Fruit fly (Drosophila melanogaster) whole organism: ENCODE results near the gene CG44303.
A peak's percentile ranks its signal among the peaks of the same experiment; 100 is the strongest.

ENCODE experiments used
- CG8478 ChIP-seq: fragments of >200 bp; optimal IDR thresholded peaks from 2 replicates; lab custom pipeline; 2018; ENCODE audit warnings: inconsistent platforms
- Dll ChIP-seq: fragments of >200 bp; optimal IDR thresholded peaks from 2 replicates; lab custom pipeline; 2017
- EcR ChIP-seq, 2 experiments: fragments of >200 bp; optimal IDR thresholded peaks; 2 replicates each; lab custom pipeline; 2017; ENCODE audit warnings: missing biosample characterization in 2 of 2, missing genetic modification characterization in 2 of 2, missing genetic modification reagents in 2 of 2
- pan ChIP-seq: fragments of >200 bp; optimal IDR thresholded peaks from 2 replicates; lab custom pipeline; 2017
- psq ChIP-seq: fragments of >200 bp; optimal IDR thresholded peaks from 2 replicates; lab custom pipeline; 2017
- usp ChIP-seq: fragments of >200 bp; optimal IDR thresholded peaks from 2 replicates; lab custom pipeline; 2017; ENCODE audit warnings: missing biosample characterization, missing genetic modification characterization, mixed read lengths

The CG44303 gene

DNA sequence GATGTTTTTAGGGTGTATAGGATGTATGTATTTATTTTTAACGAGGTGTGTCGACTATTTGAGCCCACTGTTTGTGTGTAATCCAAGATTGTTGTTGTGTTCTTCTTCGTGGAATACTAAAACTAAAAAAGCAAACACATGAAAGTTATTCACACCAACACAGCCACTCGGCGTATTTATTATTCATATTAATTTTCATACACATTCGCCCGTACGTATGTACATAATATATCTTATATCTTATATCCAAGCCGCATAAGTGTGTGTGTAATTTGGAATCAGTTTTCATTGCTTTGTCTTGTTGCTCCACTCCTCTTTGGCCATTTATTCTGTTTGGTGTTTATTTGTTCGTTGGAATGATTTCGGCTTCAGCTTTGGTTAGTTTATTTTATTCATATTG is 23.4 kb upstream of the CG44303 start:
- TF ChIP-seq CG8478 (lab: Kevin White, UChicago) (no peak), pan (lab: Kevin White, UChicago) (no peak), usp (GFP tag; lab: Kevin White, UChicago) (no peak), psq (lab: Kevin White, UChicago) (no peak), EcR (GFP tag; optimal IDR thresholded peaks at IDR 0.05; lab: Kevin White, UChicago) (no peak), Dll (lab: Kevin White, UChicago) (no peak)

DNA sequence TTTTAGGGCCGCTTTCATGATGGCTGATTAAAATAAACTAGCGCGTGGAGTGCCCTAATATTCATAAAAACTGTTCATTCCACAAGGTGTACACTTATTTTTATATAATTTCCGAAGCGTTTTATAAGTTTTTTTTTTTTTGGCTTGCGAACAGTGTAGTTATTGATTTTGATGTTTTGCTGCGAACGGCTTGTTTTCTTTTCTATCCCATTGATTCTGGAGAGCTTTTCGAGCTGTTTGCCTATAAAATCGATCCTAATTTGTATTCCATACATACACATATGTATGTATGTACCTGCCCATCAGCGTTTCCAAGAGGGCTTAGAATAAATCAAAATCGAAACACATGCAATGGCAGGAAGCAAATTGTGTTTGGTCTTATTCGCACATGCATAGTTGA is 23.0 kb upstream of the CG44303 start:
- no peak for TF ChIP-seq pan (lab: Kevin White, UChicago)
- no peak for TF ChIP-seq EcR (GFP tag; optimal IDR thresholded peaks at IDR 0.05; lab: Kevin White, UChicago)
- TF ChIP-seq Dll (lab: Kevin White, UChicago) = no peak
- no peak for TF ChIP-seq usp (GFP tag; lab: Kevin White, UChicago)
- no peak for TF ChIP-seq psq (lab: Kevin White, UChicago)
- no peak for TF ChIP-seq CG8478 (lab: Kevin White, UChicago)

dm6 chrX:6709252-6710037 is 22.2 kb upstream of the CG44303 start:
- TF ChIP-seq EcR (GFP tag; optimal IDR thresholded peaks at IDR 0.05; lab: Kevin White, UChicago) (no peak), pan (lab: Kevin White, UChicago) (no peak), psq (lab: Kevin White, UChicago) (no peak), CG8478 (lab: Kevin White, UChicago) (no peak), Dll (lab: Kevin White, UChicago) (no peak), usp (GFP tag; lab: Kevin White, UChicago) (no peak)

DNA sequence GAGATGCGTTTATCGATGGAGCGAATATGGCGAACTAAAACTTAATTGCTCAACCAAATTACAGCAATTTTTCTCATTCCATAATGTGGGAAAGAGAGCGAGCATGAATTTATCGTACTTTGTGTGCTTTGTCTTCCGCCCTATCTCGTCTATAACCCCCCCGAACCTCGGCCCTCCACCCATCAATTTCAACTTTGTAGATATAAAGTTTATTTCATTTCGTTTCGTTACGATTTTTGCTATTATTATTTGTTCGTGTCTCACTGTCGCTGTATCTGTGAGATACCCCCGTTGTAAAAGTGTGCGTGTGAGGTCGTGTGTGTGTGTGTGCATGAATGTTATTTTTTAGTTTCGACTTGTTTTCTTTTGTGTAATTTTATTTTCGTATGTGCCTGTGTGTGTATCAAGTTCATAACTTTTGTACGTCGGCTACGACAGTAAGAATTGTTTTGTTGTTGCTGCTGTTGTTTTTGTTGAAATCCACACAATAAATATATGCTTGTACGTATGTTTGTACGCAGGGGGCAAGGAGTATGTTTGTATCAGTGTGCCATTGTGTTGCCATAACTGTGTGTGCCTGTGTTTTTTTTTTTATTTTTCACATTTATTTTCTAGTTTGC is 21.5 kb upstream of the CG44303 start:
- TF ChIP-seq usp (GFP tag; lab: Kevin White, UChicago) = no peak
- TF ChIP-seq EcR (GFP tag; optimal IDR thresholded peaks at IDR 0.05; lab: Kevin White, UChicago) = no peak
- TF ChIP-seq Dll (lab: Kevin White, UChicago) = no peak
- no peak for TF ChIP-seq pan (lab: Kevin White, UChicago)
- no peak for TF ChIP-seq psq (lab: Kevin White, UChicago)
- TF ChIP-seq CG8478 (lab: Kevin White, UChicago) = no peak

DNA sequence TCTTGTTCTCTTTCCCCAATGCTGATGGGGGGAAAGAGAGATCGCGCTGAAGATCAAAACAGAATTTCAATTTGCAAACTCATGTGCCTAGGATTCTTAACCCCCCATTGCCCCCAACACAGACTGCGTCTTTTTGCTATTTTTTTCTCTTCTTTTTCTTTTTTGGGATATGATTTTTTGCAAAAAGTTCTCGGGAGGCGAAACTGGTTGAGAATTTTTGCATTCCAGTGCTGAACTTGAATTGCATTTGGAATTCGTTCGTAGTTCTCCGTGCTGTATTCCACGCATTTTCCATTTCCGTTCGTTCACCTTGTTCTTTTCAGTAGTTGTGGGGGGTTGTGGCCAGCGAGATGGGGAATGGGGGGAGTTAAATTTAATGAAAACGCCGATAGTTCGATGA is 20.9 kb upstream of the CG44303 start:
- peak in 1 of 2 experiments; percentile 76 for TF ChIP-seq EcR (GFP tag; optimal IDR thresholded peaks at IDR 0.05; lab: Kevin White, UChicago)
- TF ChIP-seq CG8478 (lab: Kevin White, UChicago) = no peak

dm6 chrX:6706570-6707306 is 19.5 kb upstream of the CG44303 start:
- TF ChIP-seq pan (lab: Kevin White, UChicago) (no peak), EcR (GFP tag; optimal IDR thresholded peaks at IDR 0.05; lab: Kevin White, UChicago) (peak in 1 of 2 experiments; percentile 59), usp (GFP tag; lab: Kevin White, UChicago) (no peak)

- no peak for TF ChIP-seq psq (lab: Kevin White, UChicago)
- TF ChIP-seq EcR (GFP tag; optimal IDR thresholded peaks at IDR 0.05; lab: Kevin White, UChicago) = peak in 1 of 2 experiments; percentile 9
Measured at dm6 chrX:6705890-6706289, 18.7 kb upstream of the CG44303 start.

dm6 chrX:6705059-6705802 is 18.0 kb upstream of the CG44303 start:
- no peak for TF ChIP-seq psq (lab: Kevin White, UChicago)
- no peak for TF ChIP-seq pan (lab: Kevin White, UChicago)
- TF ChIP-seq Dll (lab: Kevin White, UChicago) = no peak
- TF ChIP-seq CG8478 (lab: Kevin White, UChicago) = no peak
- no peak for TF ChIP-seq EcR (GFP tag; optimal IDR thresholded peaks at IDR 0.05; lab: Kevin White, UChicago)
- no peak for TF ChIP-seq usp (GFP tag; lab: Kevin White, UChicago)

DNA sequence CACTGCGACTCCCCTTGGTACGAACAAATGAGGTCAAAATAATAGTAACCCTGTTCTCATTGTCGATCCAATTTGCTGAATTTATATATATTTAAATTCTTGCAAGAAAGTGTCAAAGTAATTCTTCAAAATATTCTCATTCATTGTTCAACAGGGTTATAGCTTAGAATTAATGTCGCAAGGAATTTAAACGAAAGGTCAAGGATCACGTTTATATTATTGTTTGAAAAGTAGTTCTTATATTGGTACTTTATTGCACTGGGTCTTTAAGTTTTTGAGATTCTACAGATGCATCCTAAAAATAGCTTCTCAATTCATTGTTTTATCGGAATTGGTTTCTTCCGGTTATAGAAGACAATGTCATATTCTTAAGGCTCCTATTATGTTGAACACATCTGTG is 16.7 kb upstream of the CG44303 start:
- no peak for TF ChIP-seq usp (GFP tag; lab: Kevin White, UChicago)
- no peak for TF ChIP-seq psq (lab: Kevin White, UChicago)
- no peak for TF ChIP-seq pan (lab: Kevin White, UChicago)
- no peak for TF ChIP-seq EcR (GFP tag; optimal IDR thresholded peaks at IDR 0.05; lab: Kevin White, UChicago)
- no peak for TF ChIP-seq CG8478 (lab: Kevin White, UChicago)
- no peak for TF ChIP-seq Dll (lab: Kevin White, UChicago)

DNA sequence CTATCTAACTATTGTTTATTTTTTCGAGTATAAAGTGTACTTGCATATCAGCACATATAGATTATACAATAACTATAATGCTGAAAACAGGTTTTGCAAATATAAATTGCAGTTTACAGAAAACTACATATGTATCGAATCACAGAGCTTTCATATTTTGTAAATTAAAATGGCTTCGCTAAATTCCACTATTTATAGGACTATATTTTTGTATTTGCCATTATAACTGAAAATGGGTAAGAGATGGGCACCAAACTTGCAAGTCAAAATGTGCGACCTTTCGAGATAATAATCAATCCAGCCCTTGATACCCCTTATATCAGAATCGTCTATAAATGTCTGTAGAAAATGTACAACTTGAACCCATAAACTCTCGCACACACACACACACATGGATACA is 16.0 kb upstream of the CG44303 start:
- no peak for TF ChIP-seq EcR (GFP tag; optimal IDR thresholded peaks at IDR 0.05; lab: Kevin White, UChicago)
- no peak for TF ChIP-seq Dll (lab: Kevin White, UChicago)
- no peak for TF ChIP-seq pan (lab: Kevin White, UChicago)
- TF ChIP-seq usp (GFP tag; lab: Kevin White, UChicago) = no peak
- TF ChIP-seq CG8478 (lab: Kevin White, UChicago) = no peak
- no peak for TF ChIP-seq psq (lab: Kevin White, UChicago)

- TF ChIP-seq EcR (GFP tag; optimal IDR thresholded peaks at IDR 0.05; lab: Kevin White, UChicago) = no peak
- TF ChIP-seq Dll (lab: Kevin White, UChicago) = no peak
- TF ChIP-seq usp (GFP tag; lab: Kevin White, UChicago) = no peak
- no peak for TF ChIP-seq pan (lab: Kevin White, UChicago)
- TF ChIP-seq psq (lab: Kevin White, UChicago) = no peak
- TF ChIP-seq CG8478 (lab: Kevin White, UChicago) = no peak
Measured at dm6 chrX:6702591-6702990, 15.4 kb upstream of the CG44303 start.
